Worm (Caenorhabditis elegans) whole organism, L4 larva: ENCODE data around the gene rab-19.

ENCODE experiments used
- F44E2.7 ChIP-seq: fragments of 200-800 bp; sonication (Bioruptor generic); IDR thresholded peaks from 2 replicates; pipeline ENCODE4 v2.1.2; 2022; ENCODE audit warnings: missing genetic modification characterization, missing compliant biosample characterization
- F49E8.2 ChIP-seq: sonication (generic microtip); optimal IDR thresholded peaks from 2 replicates; lab custom pipeline; 2016; ENCODE audit warnings: missing compliant biosample characterization, mild to moderate bottlenecking, missing genetic modification characterization, borderline replicate concordance
- T20F7.1 ChIP-seq: fragments of 200-800 bp; sonication (Bioruptor generic); optimal IDR thresholded peaks from 2 replicates; lab custom pipeline; 2018; ENCODE audit warnings: mild to moderate bottlenecking, missing genetic modification characterization, missing compliant biosample characterization
- T26A8.4 ChIP-seq: fragments of 200-800 bp; sonication (Bioruptor generic); IDR thresholded peaks from 2 replicates; pipeline ENCODE4 v1.3.6; 2022; ENCODE audit warnings: missing genetic modification characterization, missing compliant biosample characterization
- Y48G9A.11 ChIP-seq: fragments of 200-800 bp; sonication (Bioruptor generic); IDR thresholded peaks from 2 replicates; pipeline ENCODE4 v1.3.6; 2022; ENCODE audit warnings: missing genetic modification reagents, missing genetic modification characterization, missing compliant biosample characterization
- ZK337.2 ChIP-seq: fragments of 200-800 bp; sonication (Bioruptor generic); IDR thresholded peaks from 2 replicates; pipeline ENCODE4 v1.3.6; 2022; ENCODE audit warnings: missing genetic modification reagents, missing genetic modification characterization, missing compliant biosample characterization
- aly-2 ChIP-seq: sonication (generic microtip); optimal IDR thresholded peaks from 2 replicates; lab custom pipeline; 2018; ENCODE audit warnings: missing biosample characterization, missing genetic modification characterization
- ama-1 ChIP-seq: fragments of 150-350 bp; optimal IDR thresholded peaks from 2 replicates; lab custom pipeline; 2014; ENCODE audit warnings: inconsistent platforms, mixed read lengths
- arid-1 ChIP-seq: fragments of 200-800 bp; sonication (Bioruptor generic); conservative IDR thresholded peaks from 2 replicates; pipeline ENCODE4 v1.3.6; 2022; ENCODE audit warnings: missing genetic modification reagents, missing genetic modification characterization, missing compliant biosample characterization
- attf-4 ChIP-seq: sonication (generic microtip); optimal IDR thresholded peaks from 3 replicates; lab custom pipeline; 2017; ENCODE audit warnings: missing biosample characterization, missing genetic modification characterization
- ceh-28 ChIP-seq: fragments of 150-350 bp; optimal IDR thresholded peaks from 2 replicates; lab custom pipeline; 2014; ENCODE audit warnings: missing biosample characterization, missing genetic modification reagents, missing genetic modification characterization
- ceh-32 ChIP-seq: sonication (generic microtip); optimal IDR thresholded peaks from 2 replicates; lab custom pipeline; 2016; ENCODE audit warnings: mild to moderate bottlenecking, missing genetic modification characterization, missing compliant biosample characterization; ENCODE audit not compliant: poor library complexity
- ceh-44 ChIP-seq: fragments of 200-800 bp; sonication (Bioruptor generic); IDR thresholded peaks from 2 replicates; pipeline ENCODE4 v1.3.6; 2022; ENCODE audit warnings: missing genetic modification reagents, missing genetic modification characterization, missing compliant biosample characterization
- ceh-62 ChIP-seq: sonication (generic microtip); optimal IDR thresholded peaks from 2 replicates; lab custom pipeline; 2017; ENCODE audit warnings: missing biosample characterization, missing genetic modification characterization
- ceh-82 ChIP-seq: sonication (generic microtip); optimal IDR thresholded peaks from 2 replicates; lab custom pipeline; 2017; ENCODE audit warnings: missing biosample characterization, missing genetic modification characterization
- ces-1 ChIP-seq: fragments of 150-350 bp; sonication (generic microtip); optimal IDR thresholded peaks from 4 replicates; lab custom pipeline; 2014; ENCODE audit warnings: missing biosample characterization, missing genetic modification reagents, missing genetic modification characterization
- ctbp-1 ChIP-seq: fragments of 200-800 bp; sonication (Bioruptor generic); IDR thresholded peaks from 2 replicates; pipeline ENCODE4 v1.3.6; 2022; ENCODE audit warnings: missing genetic modification reagents, missing genetic modification characterization, missing compliant biosample characterization
- daf-12 ChIP-seq: fragments of 150-350 bp; optimal IDR thresholded peaks from 2 replicates; lab custom pipeline; 2014; ENCODE audit warnings: missing biosample characterization, missing genetic modification reagents, missing genetic modification characterization
- daf-19 ChIP-seq: fragments of 200-800 bp; sonication (Bioruptor generic); conservative IDR thresholded peaks from 2 replicates; pipeline ENCODE4 v1.3.6; 2022; ENCODE audit warnings: missing genetic modification characterization, missing compliant biosample characterization
- daf-8 ChIP-seq: fragments of 200-800 bp; sonication (Bioruptor generic); IDR thresholded peaks from 2 replicates; pipeline ENCODE4 v1.3.6; 2022; ENCODE audit warnings: missing genetic modification characterization, missing compliant biosample characterization
- dmd-6 ChIP-seq: fragments of 200-800 bp; sonication (Bioruptor generic); IDR thresholded peaks from 2 replicates; pipeline ENCODE4 v1.3.6; 2022; ENCODE audit warnings: missing genetic modification reagents, missing genetic modification characterization, missing compliant biosample characterization
- dpl-1 ChIP-seq: fragments of 150-350 bp; optimal IDR thresholded peaks from 2 replicates; lab custom pipeline; 2014; ENCODE audit warnings: missing biosample characterization, missing genetic modification reagents, missing genetic modification characterization
- hmg-1.1 ChIP-seq: fragments of 200-800 bp; sonication (Bioruptor generic); IDR thresholded peaks from 2 replicates; pipeline ENCODE4 v1.3.6; 2022; ENCODE audit warnings: missing genetic modification reagents, missing genetic modification characterization, missing compliant biosample characterization
- lim-7 ChIP-seq: fragments of 200-800 bp; sonication (Bioruptor generic); IDR thresholded peaks from 2 replicates; pipeline ENCODE4 v1.3.6; 2022; ENCODE audit warnings: missing genetic modification characterization, missing compliant biosample characterization
- lin-13 ChIP-seq: fragments of 150-350 bp; optimal IDR thresholded peaks from 2 replicates; lab custom pipeline; 2014; ENCODE audit warnings: missing biosample characterization, missing genetic modification reagents, missing genetic modification characterization
- lin-29 ChIP-seq: fragments of 200-800 bp; sonication (Bioruptor generic); IDR thresholded peaks from 2 replicates; pipeline ENCODE4 v1.3.6; 2022; ENCODE audit warnings: missing genetic modification reagents, missing genetic modification characterization, missing compliant biosample characterization
- lin-39 ChIP-seq: fragments of 150-350 bp; optimal IDR thresholded peaks from 2 replicates; lab custom pipeline; 2014; ENCODE audit warnings: missing biosample characterization, missing genetic modification reagents, missing genetic modification characterization
- lsy-2 ChIP-seq, 2 experiments: fragments of 150-350 bp in 1 of 2; sonication (generic microtip) in 1 of 2; optimal IDR thresholded peaks; 2 replicates each; lab custom pipeline; 2014 to 2017; ENCODE audit warnings: missing biosample characterization in 2 of 2, missing genetic modification characterization in 2 of 2
- madf-5 ChIP-seq, 2 experiments: fragments of 200-800 bp; sonication (Bioruptor generic); IDR thresholded peaks; 2 replicates each; pipeline ENCODE4 v1.3.6; 2022; ENCODE audit warnings: missing compliant biosample characterization in 2 of 2, missing genetic modification characterization in 2 of 2
- madf-9 ChIP-seq: fragments of 200-800 bp; sonication (Bioruptor generic); conservative IDR thresholded peaks from 2 replicates; pipeline ENCODE4 v1.3.6; 2022; ENCODE audit warnings: missing genetic modification reagents, missing genetic modification characterization, missing compliant biosample characterization
- mdt-29 ChIP-seq: fragments of 200-800 bp; sonication (Bioruptor generic); IDR thresholded peaks from 2 replicates; pipeline ENCODE4 v1.3.6; 2022; ENCODE audit warnings: missing genetic modification reagents, missing genetic modification characterization, missing compliant biosample characterization
- mep-1 ChIP-seq: fragments of 150-350 bp; sonication (generic microtip); optimal IDR thresholded peaks from 3 replicates; lab custom pipeline; 2014; ENCODE audit warnings: missing biosample characterization, missing genetic modification characterization
- mes-2 ChIP-seq: sonication (generic microtip); optimal IDR thresholded peaks from 2 replicates; lab custom pipeline; 2016; ENCODE audit warnings: missing genotype, mild to moderate bottlenecking, missing genetic modification characterization, missing compliant biosample characterization; ENCODE audit not compliant: poor library complexity, severe bottlenecking
- mxl-2 ChIP-seq: fragments of 200-800 bp; sonication (Bioruptor generic); conservative IDR thresholded peaks from 2 replicates; pipeline ENCODE4 v1.3.6; 2022; ENCODE audit warnings: missing genetic modification reagents, missing genetic modification characterization, missing compliant biosample characterization
- nhr-10 ChIP-seq: fragments of 150-350 bp; optimal IDR thresholded peaks from 2 replicates; lab custom pipeline; 2014; ENCODE audit warnings: missing biosample characterization, missing genetic modification characterization
- nhr-102 ChIP-seq: sonication (generic microtip); optimal IDR thresholded peaks from 2 replicates; lab custom pipeline; 2016; ENCODE audit warnings: mild to moderate bottlenecking, missing genetic modification characterization, moderate library complexity, missing compliant biosample characterization
- nhr-11 ChIP-seq: fragments of 150-350 bp; optimal IDR thresholded peaks from 2 replicates; lab custom pipeline; 2014; ENCODE audit warnings: missing biosample characterization, missing genetic modification characterization
- nhr-28 ChIP-seq: fragments of 150-350 bp; optimal IDR thresholded peaks from 2 replicates; lab custom pipeline; 2014; ENCODE audit warnings: missing biosample characterization, missing genetic modification characterization
- nhr-48 ChIP-seq: sonication (generic microtip); optimal IDR thresholded peaks from 2 replicates; lab custom pipeline; 2016; ENCODE audit warnings: mild to moderate bottlenecking, missing genetic modification characterization, missing compliant biosample characterization
- nhr-6 ChIP-seq: fragments of 150-350 bp; optimal IDR thresholded peaks from 2 replicates; lab custom pipeline; 2014; ENCODE audit warnings: missing biosample characterization, missing genetic modification characterization
- nhr-76 ChIP-seq: fragments of 150-350 bp; optimal IDR thresholded peaks from 2 replicates; lab custom pipeline; 2014; ENCODE audit warnings: missing biosample characterization, missing genetic modification characterization
- saeg-2 ChIP-seq: fragments of 200-800 bp; sonication (Bioruptor generic); IDR thresholded peaks from 2 replicates; pipeline ENCODE4 v1.3.6; 2022; ENCODE audit warnings: missing genetic modification reagents, missing genetic modification characterization, missing compliant biosample characterization
- set-16 ChIP-seq: fragments of 200-800 bp; sonication (Bioruptor generic); IDR thresholded peaks from 2 replicates; pipeline ENCODE4 v1.3.6; 2022; ENCODE audit warnings: missing genetic modification reagents, missing genetic modification characterization, missing compliant biosample characterization
- snpc-1.2 ChIP-seq: fragments of 200-800 bp; sonication (Bioruptor generic); IDR thresholded peaks from 2 replicates; pipeline ENCODE4 v1.3.6; 2022; ENCODE audit warnings: missing genetic modification reagents, missing genetic modification characterization, missing compliant biosample characterization
- spr-1 ChIP-seq: sonication (generic microtip); optimal IDR thresholded peaks from 2 replicates; lab custom pipeline; 2016; ENCODE audit warnings: mild to moderate bottlenecking, missing genetic modification characterization, missing compliant biosample characterization
- tra-1 ChIP-seq: fragments of 200-800 bp; sonication (Bioruptor generic); IDR thresholded peaks from 2 replicates; pipeline ENCODE4 v1.3.6; 2022; ENCODE audit warnings: missing genetic modification reagents, missing genetic modification characterization, missing compliant biosample characterization
- unc-130 ChIP-seq: sonication (generic microtip); optimal IDR thresholded peaks from 2 replicates; lab custom pipeline; 2016; ENCODE audit warnings: missing genetic modification reagents, missing genetic modification characterization, missing compliant biosample characterization
- unc-39 ChIP-seq: sonication (generic microtip); optimal IDR thresholded peaks from 2 replicates; lab custom pipeline; 2017; ENCODE audit warnings: missing biosample characterization, missing genetic modification characterization
- unc-62 ChIP-seq, 3 experiments: fragments of 150-350 bp in 1 of 3; sonication (generic microtip); optimal IDR thresholded peaks in 2 of 3; peaks in 1 of 3; 1 replicate in 1 of 3; 2 replicates in 2 of 3; lab custom pipeline; 2014 to 2017; ENCODE audit warnings: missing biosample characterization in 3 of 3, missing genetic modification characterization in 3 of 3, missing genetic modification reagents in 3 of 3, missing genotype in 1 of 3
- zag-1 ChIP-seq: fragments of 150-350 bp; optimal IDR thresholded peaks from 2 replicates; lab custom pipeline; 2014; ENCODE audit warnings: missing biosample characterization, missing genetic modification characterization
- zfp-3 ChIP-seq: fragments of 200-800 bp; sonication (Bioruptor generic); conservative IDR thresholded peaks from 2 replicates; pipeline ENCODE4 v1.3.6; 2022; ENCODE audit warnings: missing genetic modification reagents, missing genetic modification characterization, missing compliant biosample characterization
- ztf-7 ChIP-seq: fragments of 150-350 bp; optimal IDR thresholded peaks from 2 replicates; lab custom pipeline; 2014; ENCODE audit warnings: missing biosample characterization, missing genetic modification characterization

Gene rab-19

DNA sequence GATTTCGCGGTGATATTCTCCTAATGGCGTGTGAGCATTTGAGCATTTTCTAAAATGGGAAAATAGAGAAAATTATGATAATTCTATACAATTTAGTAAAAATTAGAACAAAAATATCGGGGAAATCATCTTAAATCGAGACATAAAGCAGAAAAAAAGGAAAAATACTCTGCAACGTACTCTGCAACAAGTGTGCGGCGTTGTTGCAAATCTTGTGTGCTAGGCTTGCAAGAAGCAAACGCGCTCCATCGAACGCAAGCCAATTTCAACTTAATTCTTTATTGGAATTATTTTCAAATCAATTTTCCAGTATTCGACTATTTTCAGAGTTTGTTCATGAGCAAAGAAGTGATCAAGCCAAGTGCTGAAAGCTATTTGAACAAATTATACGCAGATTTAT, 1.9 kb upstream of the rab-19 start, which contains the start of the genes Y62E10A.20, Y62E10A.23 and mdt-9 (continued):
- no peak for TF ChIP-seq F44E2.7
- TF ChIP-seq ceh-82 (tag; lab: Kevin White, UChicago): no peak
- no peak for TF ChIP-seq ZK337.2 (GFP tag; lab: Robert Waterston, UW)
- TF ChIP-seq T26A8.4: 0 out of 2 replicates have a peak, but pooled peaks have one; percentile 46
- TF ChIP-seq hmg-1.1 (GFP tag; lab: Robert Waterston, UW): peak; percentile 59
- TF ChIP-seq mxl-2 (GFP tag; lab: Robert Waterston, UW): no peak
- no peak for TF ChIP-seq daf-12
- no peak for TF ChIP-seq Y48G9A.11
- TF ChIP-seq ceh-32 (tag; lab: Kevin White, UChicago): no peak
- TF ChIP-seq lin-39 (tag; lab: Kevin White, UChicago): no peak
- TF ChIP-seq unc-39 (tag; lab: Kevin White, UChicago): no peak
- TF ChIP-seq dpl-1 (GFP tag; lab: Kevin White, UChicago): peak; percentile 74
- TF ChIP-seq dmd-6: no peak
- 0 out of 2 replicates have a peak, but pooled peaks have one; percentile 67 for TF ChIP-seq snpc-1.2
- no peak for TF ChIP-seq saeg-2 (GFP tag; lab: Robert Waterston, UW)
- no peak for TF ChIP-seq zfp-3
- TF ChIP-seq ztf-7 (tag; lab: Kevin White, UChicago): peak; percentile 65
- peak; percentile 30 for TF ChIP-seq nhr-28 (tag; lab: Kevin White, UChicago)
- TF ChIP-seq zag-1 (tag; lab: Kevin White, UChicago): no peak
- TF ChIP-seq madf-9 (GFP tag; lab: Robert Waterston, UW): no peak
- TF ChIP-seq daf-8: no peak
- TF ChIP-seq aly-2 (tag; lab: Kevin White, UChicago): no peak
- no peak for TF ChIP-seq madf-5 (GFP tag; IDR thresholded peaks at IDR 0.05; lab: Robert Waterston, UW)
- no peak for TF ChIP-seq T20F7.1 (GFP tag; lab: Kevin White, UChicago)
- TF ChIP-seq mes-2 (tag; lab: Kevin White, UChicago): peak; percentile 94
- no peak for TF ChIP-seq tra-1
- TF ChIP-seq ces-1 (GFP tag; lab: Kevin White, UChicago): no peak
- TF ChIP-seq lim-7: no peak
- TF ChIP-seq nhr-6 (tag; lab: Kevin White, UChicago): peak; percentile 92
- peak; percentile 0 for TF ChIP-seq spr-1 (tag; lab: Kevin White, UChicago)
- TF ChIP-seq ceh-28: no peak
- peak; percentile 14; the same call in 1 of the 2 replicates for TF ChIP-seq ctbp-1 (GFP tag; lab: Robert Waterston, UW)
- no peak for TF ChIP-seq nhr-48
- TF ChIP-seq nhr-10 (tag; lab: Kevin White, UChicago): no peak
- TF ChIP-seq attf-4 (tag; lab: Kevin White, UChicago): no peak
- TF ChIP-seq nhr-76 (tag; lab: Kevin White, UChicago): no peak
- TF ChIP-seq ama-1 (lab: Kevin White, UChicago): peak; percentile 20
- no peak for TF ChIP-seq mdt-29 (GFP tag; lab: Robert Waterston, UW)
- no peak for TF ChIP-seq ceh-62
- no peak for TF ChIP-seq ceh-44 (GFP tag; lab: Robert Waterston, UW)
- peak; percentile 88 for TF ChIP-seq lin-13 (GFP tag; lab: Kevin White, UChicago)
- peak; percentile 86 for TF ChIP-seq mep-1
- TF ChIP-seq F49E8.2: no peak
- no peak for TF ChIP-seq lin-29 (GFP tag; lab: Robert Waterston, UW)
- TF ChIP-seq nhr-11 (tag; lab: Kevin White, UChicago): no peak
- peak in 1 of 2 experiments; percentile 89 for TF ChIP-seq lsy-2 (tag; optimal IDR thresholded peaks at IDR 0.05; lab: Kevin White, UChicago)
- no peak for TF ChIP-seq daf-19 (GFP tag; lab: Robert Waterston, UW)
- no peak for TF ChIP-seq set-16 (GFP tag; lab: Robert Waterston, UW)
- TF ChIP-seq unc-62 (GFP tag; optimal IDR thresholded peaks at IDR 0.05 in 1 of 2; lab: Kevin White, UChicago): no peak
- TF ChIP-seq unc-62 (tag; optimal IDR thresholded peaks at IDR 0.05; lab: Kevin White, UChicago): no peak
- 0 out of 2 replicates have a peak, but pooled peaks have one; percentile 48 for TF ChIP-seq arid-1
- TF ChIP-seq unc-130 (GFP tag; lab: Kevin White, UChicago): peak; percentile 78
- peak; percentile 19 for TF ChIP-seq nhr-102 (tag; lab: Kevin White, UChicago)
